Fruit fly (Drosophila melanogaster): ENCODE results near the gene tko.

- TF ChIP-seq psq (optimal IDR thresholded peaks at IDR 0.05) (no peak), insv (optimal IDR thresholded peaks at IDR 0.05) (no peak)
Observed at dm6 chrX:2461421-2462393, 17.9 kb upstream of the tko start.

All from Kc167 (cell line).